Fruit fly (Drosophila melanogaster) whole organism: ENCODE measurements around the gene CG5510.

Source experiments
- pan ChIP-seq: fragments of >200 bp; optimal IDR thresholded peaks from 2 replicates; lab custom pipeline; 2017
- psq ChIP-seq: fragments of >200 bp; optimal IDR thresholded peaks from 2 replicates; lab custom pipeline; 2017
- usp ChIP-seq: fragments of >200 bp; optimal IDR thresholded peaks from 2 replicates; lab custom pipeline; 2017; ENCODE audit warnings: missing biosample characterization, missing genetic modification characterization, mixed read lengths

- TF ChIP-seq psq (lab: Kevin White, UChicago) (no peak), pan (lab: Kevin White, UChicago) (no peak), usp (GFP tag; lab: Kevin White, UChicago) (no peak)
Measured at dm6 chr3R:24142971-24143370, 26.4 kb downstream of the CG5510 start.
